Fruit fly (Drosophila melanogaster) whole organism, wandering third instar larva: Measurements from ENCODE around the gene CG14074.

Source experiments
- Abd-B ChIP-seq: fragments of >200 bp; optimal IDR thresholded peaks from 2 replicates; lab custom pipeline; 2017; ENCODE audit warnings: missing biosample characterization, missing genetic modification characterization
- CG9705 ChIP-seq: fragments of 200-800 bp; sonication (Bioruptor generic); optimal IDR thresholded peaks from 2 replicates; lab custom pipeline; 2018; ENCODE audit warnings: missing biosample characterization, mild to moderate bottlenecking, missing genetic modification characterization
- Dfd ChIP-seq: fragments of >200 bp; optimal IDR thresholded peaks from 2 replicates; lab custom pipeline; 2017; ENCODE audit warnings: missing biosample characterization, missing genetic modification characterization
- Dif ChIP-seq: fragments of 200-275, 200-300 bp; sonication (Bioruptor generic); optimal IDR thresholded peaks from 2 replicates; lab custom pipeline; 2018; ENCODE audit warnings: missing biosample characterization, missing genetic modification characterization; ENCODE audit not compliant: partially characterized antibody
- Hr83 ChIP-seq: fragments of 200-300 bp; sonication (Bioruptor generic); optimal IDR thresholded peaks from 2 replicates; lab custom pipeline; 2016; ENCODE audit warnings: missing biosample characterization, mild to moderate bottlenecking, missing genetic modification characterization, moderate library complexity; ENCODE audit not compliant: poor library complexity, severe bottlenecking
- Rel ChIP-seq, 2 experiments: fragments of 200-800 bp; sonication (Bioruptor generic) in 1 of 2; optimal IDR thresholded peaks; 2 replicates in 1 of 2; 3 replicates in 1 of 2; lab custom pipeline; 2016 to 2019; ENCODE audit warnings: mild to moderate bottlenecking in 2 of 2, missing biosample characterization in 2 of 2, missing genetic modification characterization in 2 of 2, moderate library complexity in 1 of 2
- Vsx2 ChIP-seq: fragments of 200-300, 225-300 bp; sonication (Bioruptor generic); optimal IDR thresholded peaks from 2 replicates; lab custom pipeline; 2018; ENCODE audit warnings: missing biosample characterization, missing genetic modification characterization; ENCODE audit not compliant: partially characterized antibody
- brk ChIP-seq: fragments of 200-800 bp; sonication (Bioruptor generic); optimal IDR thresholded peaks from 2 replicates; lab custom pipeline; 2016; ENCODE audit warnings: missing biosample characterization, mild to moderate bottlenecking, missing genetic modification characterization
- dsf ChIP-seq: sonication (Bioruptor generic); optimal IDR thresholded peaks from 2 replicates; lab custom pipeline; 2016; ENCODE audit warnings: missing biosample characterization, missing genetic modification characterization, borderline replicate concordance
- foxo ChIP-seq, 2 experiments: fragments of 200-800 bp; sonication (Bioruptor generic); optimal IDR thresholded peaks; 2 replicates in 1 of 2; 3 replicates in 1 of 2; lab custom pipeline; 2016 to 2017; ENCODE audit warnings: missing biosample characterization in 2 of 2, missing genetic modification characterization in 2 of 2
- fru ChIP-seq: fragments of 200-800 bp; sonication (Bioruptor generic); optimal IDR thresholded peaks from 3 replicates; lab custom pipeline; 2016; ENCODE audit warnings: missing biosample characterization, mild to moderate bottlenecking, missing genetic modification characterization
- pan ChIP-seq: fragments of >200 bp; optimal IDR thresholded peaks from 2 replicates; lab custom pipeline; 2017
- psq ChIP-seq: fragments of 200-800 bp; sonication (Bioruptor generic); optimal IDR thresholded peaks from 3 replicates; lab custom pipeline; 2017; ENCODE audit warnings: missing biosample characterization, mild to moderate bottlenecking, missing genetic modification characterization, moderate library complexity

DNA sequence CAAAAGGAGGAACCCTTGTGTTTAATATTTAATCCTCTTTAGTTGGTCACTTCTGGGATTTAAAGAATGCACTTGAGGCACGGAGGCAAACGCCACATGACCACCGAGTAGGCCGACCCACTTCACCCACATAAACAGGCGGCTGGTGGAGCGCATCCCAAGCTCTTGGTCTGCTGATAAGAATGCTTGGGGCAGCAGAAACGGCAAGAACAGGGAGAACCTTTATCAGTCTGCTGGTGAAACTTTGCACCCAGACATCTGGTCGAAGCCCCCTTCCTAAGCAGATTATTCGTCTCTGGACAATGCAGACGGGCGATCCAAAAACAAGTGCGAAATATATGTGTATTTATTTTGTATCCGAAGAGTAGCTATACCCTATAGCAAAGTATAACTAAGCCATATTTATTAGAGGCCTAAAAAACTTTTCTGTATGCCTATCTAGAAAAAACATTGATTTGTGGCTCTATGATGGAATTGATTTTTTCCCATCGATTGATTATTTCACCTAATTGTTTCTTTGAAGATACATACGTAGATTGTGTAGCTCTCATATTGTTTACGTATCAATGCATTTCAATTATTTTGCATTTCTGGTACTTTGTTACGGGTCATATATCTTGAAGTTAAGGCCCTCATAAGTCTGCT lies 23.3 kb downstream of the CG14074 start:
- TF ChIP-seq Rel (GFP tag; optimal IDR thresholded peaks at IDR 0.05; lab: Kevin White, UChicago): no peak
- TF ChIP-seq Rel (tag; optimal IDR thresholded peaks at IDR 0.05; lab: Kevin White, UChicago): peak; percentile 35
- TF ChIP-seq psq (GFP tag; lab: Kevin White, UChicago): no peak
- TF ChIP-seq pan (lab: Kevin White, UChicago): no peak
- peak in 1 of 2 experiments; percentile 33 for TF ChIP-seq foxo (GFP tag; optimal IDR thresholded peaks at IDR 0.05; lab: Kevin White, UChicago)
- no peak for TF ChIP-seq Dfd
- TF ChIP-seq brk (GFP tag; lab: Kevin White, UChicago): no peak
- no peak for TF ChIP-seq CG9705 (GFP tag; lab: Kevin White, UChicago)
- peak; percentile 41 for TF ChIP-seq fru (GFP tag; lab: Kevin White, UChicago)
- no peak for TF ChIP-seq Abd-B (GFP tag; lab: Kevin White, UChicago)
- TF ChIP-seq Vsx2 (GFP tag; lab: Kevin White, UChicago): no peak
- TF ChIP-seq dsf: no peak
- TF ChIP-seq Dif: peak; percentile 0
- no peak for TF ChIP-seq Hr83 (GFP tag; lab: Kevin White, UChicago)
